Worm (Caenorhabditis elegans) whole organism, late embryonic: ENCODE measurements around the gene rps-12.
A peak's percentile ranks its signal among the peaks of the same experiment; 100 is the strongest.

Experiments
- C38D4.7 ChIP-seq: fragments of 200-800 bp; sonication (Bioruptor generic); optimal IDR thresholded peaks from 2 replicates; lab custom pipeline; 2018; ENCODE audit warnings: mild to moderate bottlenecking, missing genetic modification characterization, moderate library complexity, missing compliant biosample characterization
- F13H6.1 ChIP-seq: sonication (generic microtip); optimal IDR thresholded peaks from 2 replicates; lab custom pipeline; 2016; ENCODE audit warnings: missing genetic modification characterization, missing compliant biosample characterization
- K02D7.2 ChIP-seq: sonication (generic microtip); optimal IDR thresholded peaks from 2 replicates; lab custom pipeline; 2017; ENCODE audit warnings: mild to moderate bottlenecking, missing genetic modification characterization, missing compliant biosample characterization
- T23F11.4 ChIP-seq: fragments of 200-800 bp; sonication (Bioruptor generic); optimal IDR thresholded peaks from 2 replicates; lab custom pipeline; 2018; ENCODE audit warnings: mild to moderate bottlenecking, missing genetic modification characterization, missing compliant biosample characterization
- Y22D7AL.16 ChIP-seq: sonication (generic microtip); optimal IDR thresholded peaks from 2 replicates; lab custom pipeline; 2016; ENCODE audit warnings: missing genetic modification characterization, missing compliant biosample characterization
- ceh-14 ChIP-seq: sonication (generic microtip); optimal IDR thresholded peaks from 2 replicates; lab custom pipeline; 2016; ENCODE audit warnings: missing genotype, missing genetic modification characterization, missing compliant biosample characterization
- ceh-19 ChIP-seq: fragments of 200-800 bp; sonication (Bioruptor generic); optimal IDR thresholded peaks from 2 replicates; lab custom pipeline; 2018; ENCODE audit warnings: mild to moderate bottlenecking, missing genetic modification characterization, missing compliant biosample characterization
- ceh-2 ChIP-seq: sonication (generic microtip); optimal IDR thresholded peaks from 2 replicates; lab custom pipeline; 2016; ENCODE audit warnings: missing genotype, missing genetic modification characterization, missing compliant biosample characterization
- ceh-22 ChIP-seq: sonication (generic microtip); optimal IDR thresholded peaks from 2 replicates; lab custom pipeline; 2017; ENCODE audit warnings: missing biosample characterization, missing genetic modification characterization
- ceh-24 ChIP-seq: sonication (generic microtip); optimal IDR thresholded peaks from 2 replicates; lab custom pipeline; 2016; ENCODE audit warnings: mild to moderate bottlenecking, missing genetic modification characterization, missing compliant biosample characterization
- ceh-31 ChIP-seq: sonication (generic microtip); optimal IDR thresholded peaks from 2 replicates; lab custom pipeline; 2016; ENCODE audit warnings: missing genetic modification characterization, missing compliant biosample characterization
- ceh-45 ChIP-seq: fragments of 200-800 bp; sonication (Bioruptor generic); IDR thresholded peaks from 2 replicates; pipeline ENCODE4 v1.3.6; 2022; ENCODE audit warnings: missing genetic modification reagents, missing genetic modification characterization, missing compliant biosample characterization
- ceh-9 ChIP-seq: sonication (generic microtip); optimal IDR thresholded peaks from 2 replicates; lab custom pipeline; 2016; ENCODE audit warnings: mild to moderate bottlenecking, missing genetic modification characterization, inconsistent platforms, missing compliant biosample characterization
- che-1 ChIP-seq: sonication (generic microtip); optimal IDR thresholded peaks from 2 replicates; lab custom pipeline; 2016; ENCODE audit warnings: mild to moderate bottlenecking, missing genetic modification characterization, missing compliant biosample characterization
- dmd-4 ChIP-seq: sonication (generic microtip); optimal IDR thresholded peaks from 2 replicates; lab custom pipeline; 2016; ENCODE audit warnings: borderline replicate concordance, missing genetic modification characterization, missing compliant biosample characterization
- elt-2 ChIP-seq: sonication (generic microtip); optimal IDR thresholded peaks from 2 replicates; lab custom pipeline; 2016; ENCODE audit warnings: missing genetic modification reagents, missing genetic modification characterization, missing compliant biosample characterization
- elt-4 ChIP-seq: sonication (generic microtip); optimal IDR thresholded peaks from 2 replicates; lab custom pipeline; 2016; ENCODE audit warnings: missing genetic modification characterization, missing compliant biosample characterization
- ets-4 ChIP-seq: sonication (generic microtip); optimal IDR thresholded peaks from 2 replicates; lab custom pipeline; 2016; ENCODE audit warnings: missing genetic modification characterization, missing compliant biosample characterization
- fax-1 ChIP-seq: sonication (generic microtip); optimal IDR thresholded peaks from 2 replicates; lab custom pipeline; 2016; ENCODE audit warnings: missing genotype, missing genetic modification characterization, missing compliant biosample characterization
- fkh-6 ChIP-seq: sonication (generic microtip); optimal IDR thresholded peaks from 2 replicates; lab custom pipeline; 2016; ENCODE audit warnings: missing genetic modification characterization, missing compliant biosample characterization
- gmeb-2 ChIP-seq: sonication (generic microtip); optimal IDR thresholded peaks from 2 replicates; lab custom pipeline; 2016; ENCODE audit warnings: missing genetic modification characterization, inconsistent platforms, missing compliant biosample characterization
- hlh-13 ChIP-seq: fragments of 200-800 bp; sonication (Bioruptor generic); optimal IDR thresholded peaks from 2 replicates; lab custom pipeline; 2018; ENCODE audit warnings: mild to moderate bottlenecking, missing genetic modification characterization, missing compliant biosample characterization
- hlh-30 ChIP-seq: sonication (generic microtip); optimal IDR thresholded peaks from 2 replicates; lab custom pipeline; 2017; ENCODE audit warnings: antibody characterized with exemption, missing genetic modification characterization, missing compliant biosample characterization; ENCODE audit not compliant: insufficient read depth
- hlh-6 ChIP-seq: sonication (generic microtip); optimal IDR thresholded peaks from 2 replicates; lab custom pipeline; 2016; ENCODE audit warnings: missing genotype, missing genetic modification characterization, missing compliant biosample characterization
- mec-3 ChIP-seq: sonication (generic microtip); optimal IDR thresholded peaks from 2 replicates; lab custom pipeline; 2016; ENCODE audit warnings: borderline replicate concordance, missing genetic modification characterization, missing compliant biosample characterization
- nfya-1 ChIP-seq: sonication (generic microtip); optimal IDR thresholded peaks from 2 replicates; lab custom pipeline; 2017; ENCODE audit warnings: missing genetic modification characterization, mild to moderate bottlenecking, missing compliant biosample characterization, antibody characterized with exemption, moderate library complexity
- nhr-11 ChIP-seq: fragments of 150-350 bp; optimal IDR thresholded peaks from 2 replicates; lab custom pipeline; 2014; ENCODE audit warnings: missing biosample characterization, missing genetic modification characterization
- nhr-232 ChIP-seq: sonication (generic microtip); optimal IDR thresholded peaks from 2 replicates; lab custom pipeline; 2016; ENCODE audit warnings: missing genetic modification characterization, missing compliant biosample characterization
- pax-1 ChIP-seq: fragments of 150-350 bp; optimal IDR thresholded peaks from 2 replicates; lab custom pipeline; 2014; ENCODE audit warnings: missing biosample characterization, missing genetic modification characterization
- pha-2 ChIP-seq: sonication (generic microtip); optimal IDR thresholded peaks from 2 replicates; lab custom pipeline; 2017; ENCODE audit warnings: mild to moderate bottlenecking, missing genetic modification characterization, missing compliant biosample characterization
- ref-2 ChIP-seq: sonication (generic microtip); optimal IDR thresholded peaks from 2 replicates; lab custom pipeline; 2016; ENCODE audit warnings: missing genetic modification characterization, missing compliant biosample characterization
- sox-4 ChIP-seq: sonication (generic microtip); optimal IDR thresholded peaks from 2 replicates; lab custom pipeline; 2017; ENCODE audit warnings: mild to moderate bottlenecking, missing genetic modification characterization, inconsistent platforms, missing compliant biosample characterization
- tbx-2 ChIP-seq: sonication (generic microtip); optimal IDR thresholded peaks from 2 replicates; lab custom pipeline; 2016; ENCODE audit warnings: missing genetic modification characterization, missing compliant biosample characterization
- ttx-3 ChIP-seq: sonication (generic microtip); optimal IDR thresholded peaks from 2 replicates; lab custom pipeline; 2016; ENCODE audit warnings: missing genetic modification reagents, missing genetic modification characterization, missing compliant biosample characterization
- unc-3 ChIP-seq, 2 experiments: fragments of 200-800 bp in 1 of 2; sonication (Bioruptor generic) in 1 of 2; sonication (generic microtip) in 1 of 2; conservative IDR thresholded peaks in 1 of 2; optimal IDR thresholded peaks in 1 of 2; 2 replicates each; pipeline versions ENCODE4 v1.3.6 to Lab custom; 2016 to 2022; ENCODE audit warnings: missing compliant biosample characterization in 2 of 2, missing genetic modification characterization in 2 of 2, missing genetic modification reagents in 1 of 2
- unc-55 ChIP-seq: sonication (generic microtip); optimal IDR thresholded peaks from 2 replicates; lab custom pipeline; 2017; ENCODE audit warnings: missing biosample characterization, missing genetic modification reagents, missing genetic modification characterization
- zip-5 ChIP-seq: sonication (generic microtip); optimal IDR thresholded peaks from 2 replicates; lab custom pipeline; 2016; ENCODE audit warnings: missing genetic modification characterization, missing compliant biosample characterization
- ztf-16 ChIP-seq: sonication (generic microtip); optimal IDR thresholded peaks from 2 replicates; lab custom pipeline; 2017; ENCODE audit warnings: missing genetic modification characterization, missing compliant biosample characterization

Gene rps-12

DNA sequence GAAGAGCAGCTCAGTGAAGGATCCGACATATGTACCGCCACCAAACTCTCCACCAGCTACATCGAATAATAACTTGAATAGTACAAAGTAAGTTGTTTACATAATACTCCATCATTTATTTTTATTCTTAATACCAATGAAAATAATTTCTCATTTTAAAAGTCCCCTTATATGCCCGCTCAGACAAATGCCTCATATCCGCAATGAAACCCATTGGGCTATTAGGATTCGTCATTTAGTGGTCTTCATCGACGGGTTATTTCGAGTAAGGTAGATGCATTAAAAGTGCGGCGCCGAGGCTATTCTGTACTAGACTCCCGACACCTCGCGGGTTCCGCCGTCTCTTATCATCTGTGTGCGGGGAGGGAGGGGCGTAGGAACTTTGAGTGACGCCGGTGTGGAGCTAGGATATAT, 25.4 kb upstream of the rps-12 start:
- TF ChIP-seq K02D7.2 (tag; lab: Kevin White, UChicago) (no peak), hlh-13 (no peak), ceh-31 (tag; lab: Kevin White, UChicago) (no peak), pha-2 (tag; lab: Kevin White, UChicago) (no peak)
- TF ChIP-seq, all 69 proteins: peak for 0

DNA sequence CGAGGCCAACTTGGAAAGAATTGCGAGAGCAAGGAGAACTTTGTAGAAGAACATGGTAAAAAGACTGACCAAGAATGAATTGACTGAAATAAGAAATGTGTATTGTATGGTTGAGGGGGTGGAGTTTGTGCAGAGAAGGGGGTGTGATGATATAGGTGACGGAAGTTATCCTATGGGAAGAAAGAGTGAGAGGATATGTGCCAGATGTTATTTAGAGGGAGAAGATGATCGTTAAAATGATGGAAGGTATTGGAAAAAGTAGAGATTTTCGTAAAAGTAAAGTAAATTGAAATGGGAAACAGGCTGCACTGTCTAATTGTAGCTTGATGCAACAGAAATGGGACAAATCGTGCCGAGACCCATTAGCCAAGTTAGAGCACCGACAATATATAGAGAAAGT, 22.2 kb upstream of the rps-12 start, which contains the start of gene sdz-21:
Gene sdz-21 (minus strand): TSS at position 101 of the 400 bp plus-strand sequence.
- TF ChIP-seq ceh-31 (tag; lab: Kevin White, UChicago) (no peak), ceh-19 (no peak), ceh-2 (tag; lab: Kevin White, UChicago) (no peak), hlh-30 (no peak), pax-1 (tag; lab: Kevin White, UChicago) (no peak), hlh-13 (no peak), ztf-16 (tag; lab: Kevin White, UChicago) (no peak), che-1 (tag; lab: Kevin White, UChicago) (no peak), fax-1 (no peak), C38D4.7 (no peak), zip-5 (tag; lab: Kevin White, UChicago) (no peak), tbx-2 (tag; lab: Kevin White, UChicago) (no peak), ceh-45 (no peak), elt-4 (tag; lab: Kevin White, UChicago) (no peak), ceh-22 (no peak), unc-55 (GFP tag; lab: Kevin White, UChicago) (no peak), nhr-11 (tag; lab: Kevin White, UChicago) (no peak), ref-2 (no peak), fkh-6 (no peak), ceh-9 (no peak)

- TF ChIP-seq elt-2 (tag; lab: Kevin White, UChicago) = peak; percentile 37
- no peak for TF ChIP-seq gmeb-2 (tag; lab: Kevin White, UChicago)
- no peak for TF ChIP-seq T23F11.4
- no peak for TF ChIP-seq F13H6.1 (tag; lab: Kevin White, UChicago)
- TF ChIP-seq ceh-24 (tag; lab: Kevin White, UChicago) = no peak
These were observed 18.1 kb upstream of the rps-12 start, which contains the start of gene F54E7.6 for ce11 chrIII:5660976-5661375. Gene F54E7.6, minus strand, starts transcription at chrIII:5661085.

ce11 chrIII:5663521-5663920, 15.6 kb upstream of the rps-12 start:
- TF ChIP-seq nhr-232 (tag; lab: Kevin White, UChicago) = no peak
- no peak for TF ChIP-seq hlh-6 (tag; lab: Kevin White, UChicago)
- TF ChIP-seq unc-3 (GFP tag; conservative IDR thresholded peaks at IDR 0.05; lab: Robert Waterston, UW) = no peak
- no peak for TF ChIP-seq unc-3 (tag; optimal IDR thresholded peaks at IDR 0.05; lab: Kevin White, UChicago)
- TF ChIP-seq ceh-31 (tag; lab: Kevin White, UChicago) = no peak
- TF ChIP-seq fax-1 = no peak
- TF ChIP-seq nfya-1 = no peak
- no peak for TF ChIP-seq unc-55 (GFP tag; lab: Kevin White, UChicago)
- no peak for TF ChIP-seq nhr-11 (tag; lab: Kevin White, UChicago)
- no peak for TF ChIP-seq sox-4
- TF ChIP-seq T23F11.4 = no peak
- no peak for TF ChIP-seq dmd-4 (tag; lab: Kevin White, UChicago)
- no peak for TF ChIP-seq Y22D7AL.16 (tag; lab: Kevin White, UChicago)
- TF ChIP-seq ceh-14 (tag; lab: Kevin White, UChicago) = no peak
- no peak for TF ChIP-seq mec-3 (tag; lab: Kevin White, UChicago)
- no peak for TF ChIP-seq ets-4
- no peak for TF ChIP-seq ceh-9
- TF ChIP-seq ttx-3 (tag; lab: Kevin White, UChicago) = no peak
